Fruit fly (Drosophila melanogaster): ENCODE results near the gene GstD2.

GstD2 gene

dm6 chr3R:12350497-12350896 is 21.3 kb upstream of the GstD2 start, which contains the start of gene CG10038 (continued):
- TF ChIP-seq Myb (GFP tag; optimal IDR thresholded peaks at IDR 0.05): peak; percentile 83
- TF ChIP-seq H15 (GFP tag; IDR thresholded peaks at IDR 0.05): peak; percentile 42; the same call in 1 of the 3 replicates
- no peak for TF ChIP-seq Blimp-1 (GFP tag; optimal IDR thresholded peaks at IDR 0.05)
- no peak for TF ChIP-seq CG2889 (GFP tag; IDR thresholded peaks at IDR 0.05)
- no peak for TF ChIP-seq CG15696 (tag; optimal IDR thresholded peaks at IDR 0.05)
- peak; percentile 59 for TF ChIP-seq Dp (GFP tag; optimal IDR thresholded peaks at IDR 0.05)
- TF ChIP-seq CoRest (tag; optimal IDR thresholded peaks at IDR 0.05): peak; percentile 78
- no peak for TF ChIP-seq trh (GFP tag; optimal IDR thresholded peaks at IDR 0.05)
- no peak for TF ChIP-seq tx (GFP tag; optimal IDR thresholded peaks at IDR 0.05)
- peak; percentile 88 for TF ChIP-seq Dref (GFP tag; IDR thresholded peaks at IDR 0.05)
- TF ChIP-seq D (optimal IDR thresholded peaks at IDR 0.05): no peak
- no peak for TF ChIP-seq D (GFP tag; optimal IDR thresholded peaks at IDR 0.05)
- no peak for TF ChIP-seq disco-r (GFP tag; optimal IDR thresholded peaks at IDR 0.05)
- no peak for TF ChIP-seq kni (GFP tag; optimal IDR thresholded peaks at IDR 0.05)
- no peak for TF ChIP-seq klu (GFP tag; IDR thresholded peaks at IDR 0.05)
- no peak for TF ChIP-seq Lim3 (GFP tag; IDR thresholded peaks at IDR 0.05)
- TF ChIP-seq Oli (tag; optimal IDR thresholded peaks at IDR 0.05): no peak
- peak; percentile 20 for TF ChIP-seq Sox102F (GFP tag; optimal IDR thresholded peaks at IDR 0.05)
- no peak for TF ChIP-seq bigmax (GFP tag; optimal IDR thresholded peaks at IDR 0.05)
- TF ChIP-seq CG33213 (GFP tag; optimal IDR thresholded peaks at IDR 0.05): peak; percentile 67
- TF ChIP-seq CG34224 (GFP tag; IDR thresholded peaks at IDR 0.05; ENCODE audit: partially characterized antibody): peak; percentile 92
- peak; percentile 62 for TF ChIP-seq CG12659 (GFP tag; optimal IDR thresholded peaks at IDR 0.05)
- TF ChIP-seq CG9215 (GFP tag; IDR thresholded peaks at IDR 0.05): no peak
- peak; percentile 30 for TF ChIP-seq CG9817 (tag; optimal IDR thresholded peaks at IDR 0.05)
- peak; percentile 14 for TF ChIP-seq kay (GFP tag; optimal IDR thresholded peaks at IDR 0.05)
- no peak for TF ChIP-seq schlank (tag; optimal IDR thresholded peaks at IDR 0.05)
- no peak for TF ChIP-seq CG2199 (GFP tag; IDR thresholded peaks at IDR 0.05)
- no peak for TF ChIP-seq fd64A (GFP tag; optimal IDR thresholded peaks at IDR 0.05)
- peak; percentile 10 for TF ChIP-seq MESR4 (GFP tag; optimal IDR thresholded peaks at IDR 0.05)
- TF ChIP-seq Dip3 (GFP tag; optimal IDR thresholded peaks at IDR 0.05): peak; percentile 6
- TF ChIP-seq Chrac-16 (GFP tag; optimal IDR thresholded peaks at IDR 0.05): peak; percentile 16
- no peak for TF ChIP-seq CG14965 (GFP tag; optimal IDR thresholded peaks at IDR 0.05; ENCODE audit: borderline replicate concordance)
- no peak for TF ChIP-seq Drgx (GFP tag; IDR thresholded peaks at IDR 0.05)
- no peak for TF ChIP-seq CG13123 (GFP tag; optimal IDR thresholded peaks at IDR 0.05)
- TF ChIP-seq trem (tag; optimal IDR thresholded peaks at IDR 0.05): peak; percentile 55
- TF ChIP-seq Mad (GFP tag; optimal IDR thresholded peaks at IDR 0.05): peak; percentile 36
- TF ChIP-seq CG1792 (GFP tag; optimal IDR thresholded peaks at IDR 0.05): no peak
- no peak for TF ChIP-seq CG7271 (tag; optimal IDR thresholded peaks at IDR 0.05)
- TF ChIP-seq B-H2 (GFP tag; optimal IDR thresholded peaks at IDR 0.05): no peak
- peak; percentile 59 for TF ChIP-seq Sry-β (GFP tag; optimal IDR thresholded peaks at IDR 0.05)
- TF ChIP-seq dmrt11E (tag; optimal IDR thresholded peaks at IDR 0.05): no peak
- peak; percentile 1 for TF ChIP-seq slp2 (GFP tag; optimal IDR thresholded peaks at IDR 0.05)
- no peak for TF ChIP-seq CG8478 (optimal IDR thresholded peaks at IDR 0.05)
- no peak for TF ChIP-seq ash1 (GFP tag; optimal IDR thresholded peaks at IDR 0.05)
- peak; percentile 53 for TF ChIP-seq phol (tag; optimal IDR thresholded peaks at IDR 0.05)
- no peak for TF ChIP-seq shn (GFP tag; optimal IDR thresholded peaks at IDR 0.05)
- no peak for TF ChIP-seq CG13894 (tag; optimal IDR thresholded peaks at IDR 0.05)
- TF ChIP-seq Sry-δ (GFP tag; optimal IDR thresholded peaks at IDR 0.05): peak; percentile 95
- TF ChIP-seq MBD-R2 (GFP tag; IDR thresholded peaks at IDR 0.05): peak; percentile 100
- TF ChIP-seq slou (GFP tag; optimal IDR thresholded peaks at IDR 0.05): no peak
- peak; percentile 45 for TF ChIP-seq mam (GFP tag; optimal IDR thresholded peaks at IDR 0.05)
- TF ChIP-seq gt (GFP tag; IDR thresholded peaks at IDR 0.05): no peak

Data from whole organism, embryonic.